Fruit fly (Drosophila melanogaster) whole organism, prepupa: Measurements from ENCODE around the gene CG33702.

ENCODE experiments used
- Blimp-1 ChIP-seq: fragments of 200-800 bp; sonication (Bioruptor generic); optimal IDR thresholded peaks from 3 replicates; lab custom pipeline; 2017; ENCODE audit warnings: missing biosample characterization, missing genetic modification characterization, mild to moderate bottlenecking, moderate library complexity, missing genetic modification reagents
- CG10631 ChIP-seq: fragments of 200-800 bp; sonication (Bioruptor generic); optimal IDR thresholded peaks from 2 replicates; lab custom pipeline; 2016; ENCODE audit warnings: missing biosample characterization, missing genetic modification characterization
- CG10669 ChIP-seq: fragments of 200-800 bp; sonication (Bioruptor generic); optimal IDR thresholded peaks from 3 replicates; lab custom pipeline; 2018; ENCODE audit warnings: missing biosample characterization, mild to moderate bottlenecking, missing genetic modification characterization, moderate library complexity
- CG11294 ChIP-seq: fragments of 200-800 bp; sonication (Bioruptor generic); IDR thresholded peaks from 2 replicates; pipeline ENCODE4 v1.3.6; 2022; ENCODE audit warnings: missing biosample characterization, missing genetic modification characterization
- CG15336 ChIP-seq: fragments of 200-800 bp; sonication (Bioruptor generic); IDR thresholded peaks from 2 replicates; pipeline ENCODE4 v1.3.6; 2022; ENCODE audit warnings: missing biosample characterization, missing genetic modification characterization
- CG1621 ChIP-seq: fragments of 200-800 bp; sonication (Bioruptor generic); optimal IDR thresholded peaks from 3 replicates; lab custom pipeline; 2018; ENCODE audit warnings: missing biosample characterization, mild to moderate bottlenecking, missing genetic modification characterization
- CG16779 ChIP-seq: fragments of 200-800 bp; sonication (Bioruptor generic); optimal IDR thresholded peaks from 3 replicates; lab custom pipeline; 2017; ENCODE audit warnings: missing biosample characterization, mild to moderate bottlenecking, missing genetic modification characterization
- CG32006 ChIP-seq: fragments of 200-800 bp; sonication (Bioruptor generic); optimal IDR thresholded peaks from 3 replicates; lab custom pipeline; 2017; ENCODE audit warnings: missing biosample characterization, mild to moderate bottlenecking, missing genetic modification characterization
- CG34406 ChIP-seq: fragments of 200-800 bp; sonication (Bioruptor generic); optimal IDR thresholded peaks from 3 replicates; lab custom pipeline; 2016; ENCODE audit warnings: missing biosample characterization, missing genetic modification characterization
- CG3919 ChIP-seq: fragments of 200-800 bp; sonication (Bioruptor generic); optimal IDR thresholded peaks from 3 replicates; lab custom pipeline; 2016; ENCODE audit warnings: missing biosample characterization, missing genetic modification characterization
- CG4318 ChIP-seq: fragments of 200-800 bp; sonication (Bioruptor generic); optimal IDR thresholded peaks from 3 replicates; lab custom pipeline; 2017; ENCODE audit warnings: missing biosample characterization, mild to moderate bottlenecking, missing genetic modification characterization
- CG6163 ChIP-seq: fragments of 200-800 bp; sonication (Bioruptor generic); IDR thresholded peaks from 3 replicates; pipeline ENCODE4 v1.3.6; 2022; ENCODE audit warnings: missing biosample characterization, missing genetic modification characterization
- CG6276 ChIP-seq: fragments of 200-800 bp; sonication (Bioruptor generic); optimal IDR thresholded peaks from 2 replicates; lab custom pipeline; 2017; ENCODE audit warnings: missing biosample characterization, mild to moderate bottlenecking, missing genetic modification characterization
- CG6792 ChIP-seq: fragments of 200-800 bp; sonication (Bioruptor generic); optimal IDR thresholded peaks from 3 replicates; lab custom pipeline; 2016; ENCODE audit warnings: missing biosample characterization, missing genetic modification characterization
- CG6808 ChIP-seq: fragments of 200-800 bp; sonication (Bioruptor generic); optimal IDR thresholded peaks from 3 replicates; lab custom pipeline; 2017; ENCODE audit warnings: missing biosample characterization, missing genetic modification characterization, mild to moderate bottlenecking, moderate library complexity, missing genetic modification reagents
- CG6854 ChIP-seq: fragments of 200-800 bp; sonication (Bioruptor generic); optimal IDR thresholded peaks from 2 replicates; lab custom pipeline; 2017; ENCODE audit warnings: missing biosample characterization, mild to moderate bottlenecking, missing genetic modification characterization
- CG8119 ChIP-seq: fragments of 200-800 bp; sonication (Bioruptor generic); IDR thresholded peaks from 3 replicates; pipeline ENCODE4 v1.3.6; 2022; ENCODE audit warnings: missing biosample characterization, missing genetic modification characterization
- CG8319 ChIP-seq: fragments of 200-800 bp; sonication (Bioruptor generic); optimal IDR thresholded peaks from 3 replicates; lab custom pipeline; 2016; ENCODE audit warnings: missing biosample characterization, missing genetic modification characterization
- CG8632 ChIP-seq: fragments of 200-800 bp; sonication (Bioruptor generic); optimal IDR thresholded peaks from 3 replicates; lab custom pipeline; 2016; ENCODE audit warnings: missing biosample characterization, missing genetic modification characterization
- CG9139 ChIP-seq: fragments of 200-800 bp; sonication (Bioruptor generic); optimal IDR thresholded peaks from 3 replicates; lab custom pipeline; 2017; ENCODE audit warnings: missing biosample characterization, mild to moderate bottlenecking, missing genetic modification characterization
- Eip75B ChIP-seq: fragments of 200-800 bp; sonication (Bioruptor generic); optimal IDR thresholded peaks from 3 replicates; lab custom pipeline; 2016; ENCODE audit warnings: missing biosample characterization, missing genetic modification characterization
- Ets21C ChIP-seq: fragments of 200-800 bp; sonication (Bioruptor generic); optimal IDR thresholded peaks from 3 replicates; lab custom pipeline; 2016; ENCODE audit warnings: missing biosample characterization, missing genetic modification characterization
- Ets96B ChIP-seq: fragments of 200-800 bp; optimal IDR thresholded peaks from 2 replicates; lab custom pipeline; 2019; ENCODE audit warnings: missing biosample characterization, mild to moderate bottlenecking, missing genetic modification characterization, moderate library complexity
- Gug ChIP-seq: fragments of 200-800 bp; sonication (Bioruptor generic); IDR thresholded peaks from 2 replicates; pipeline ENCODE4 v1.3.6; 2022; ENCODE audit warnings: missing biosample characterization, missing genetic modification characterization
- Hr38 ChIP-seq: sonication (Bioruptor generic); optimal IDR thresholded peaks from 2 replicates; lab custom pipeline; 2016; ENCODE audit warnings: missing biosample characterization, missing genetic modification characterization
- Hr39 ChIP-seq: fragments of 200-800 bp; sonication (Bioruptor generic); optimal IDR thresholded peaks from 2 replicates; lab custom pipeline; 2016; ENCODE audit warnings: missing biosample characterization, missing genetic modification characterization
- Hr4 ChIP-seq: fragments of 200-800 bp; sonication (Bioruptor generic); optimal IDR thresholded peaks from 3 replicates; lab custom pipeline; 2016; ENCODE audit warnings: missing biosample characterization, missing genetic modification characterization
- Lpt ChIP-seq: fragments of 200-800 bp; sonication (Bioruptor generic); optimal IDR thresholded peaks from 3 replicates; lab custom pipeline; 2016; ENCODE audit warnings: missing biosample characterization, missing genetic modification characterization
- Met ChIP-seq: fragments of 200-800 bp; sonication (Bioruptor generic); optimal IDR thresholded peaks from 3 replicates; lab custom pipeline; 2016; ENCODE audit warnings: missing biosample characterization, missing genetic modification characterization
- OdsH ChIP-seq: fragments of 200-800 bp; sonication (Bioruptor generic); optimal IDR thresholded peaks from 3 replicates; lab custom pipeline; 2016; ENCODE audit warnings: missing biosample characterization, missing genetic modification characterization
- Smox ChIP-seq: fragments of 200-800 bp; sonication (Bioruptor generic); optimal IDR thresholded peaks from 3 replicates; lab custom pipeline; 2016; ENCODE audit warnings: missing biosample characterization, missing genetic modification characterization
- Sox102F ChIP-seq: fragments of 200-800 bp; sonication (Bioruptor generic); optimal IDR thresholded peaks from 2 replicates; lab custom pipeline; 2016; ENCODE audit warnings: missing biosample characterization, mild to moderate bottlenecking, missing genetic modification characterization
- Sox15 ChIP-seq: fragments of 200-800 bp; sonication (Bioruptor generic); optimal IDR thresholded peaks from 3 replicates; lab custom pipeline; 2016; ENCODE audit warnings: missing biosample characterization, missing genetic modification characterization
- achi ChIP-seq: fragments of 200-800 bp; sonication (Bioruptor generic); optimal IDR thresholded peaks from 3 replicates; lab custom pipeline; 2016; ENCODE audit warnings: missing biosample characterization, missing genetic modification characterization
- acj6 ChIP-seq: fragments of 200-800 bp; sonication (Bioruptor generic); optimal IDR thresholded peaks from 3 replicates; lab custom pipeline; 2016; ENCODE audit warnings: missing biosample characterization, missing genetic modification characterization
- cyc ChIP-seq: fragments of 200-800 bp; sonication (Bioruptor generic); optimal IDR thresholded peaks from 3 replicates; lab custom pipeline; 2016; ENCODE audit warnings: missing biosample characterization, missing genetic modification characterization
- dac ChIP-seq: fragments of 200-800 bp; sonication (Bioruptor generic); optimal IDR thresholded peaks from 2 replicates; lab custom pipeline; 2017; ENCODE audit warnings: missing biosample characterization, mild to moderate bottlenecking, missing genetic modification characterization
- dsx ChIP-seq: fragments of 200-800 bp; optimal IDR thresholded peaks from 3 replicates; lab custom pipeline; 2019; ENCODE audit warnings: missing biosample characterization, mild to moderate bottlenecking, missing genetic modification characterization, moderate library complexity; ENCODE audit not compliant: poor library complexity, severe bottlenecking
- eg ChIP-seq: fragments of 200-800 bp; sonication (Bioruptor generic); IDR thresholded peaks from 3 replicates; pipeline ENCODE4 v1.3.6; 2022; ENCODE audit warnings: missing biosample characterization, missing genetic modification characterization
- esn ChIP-seq: fragments of 200-800 bp; sonication (Bioruptor generic); optimal IDR thresholded peaks from 2 replicates; lab custom pipeline; 2016; ENCODE audit warnings: missing biosample characterization, mild to moderate bottlenecking, missing genetic modification characterization, moderate library complexity
- fd59A ChIP-seq: fragments of 200-800 bp; sonication (Bioruptor generic); optimal IDR thresholded peaks from 2 replicates; lab custom pipeline; 2017; ENCODE audit warnings: missing biosample characterization, mild to moderate bottlenecking, missing genetic modification characterization, missing genetic modification reagents
- fd85E ChIP-seq: fragments of 200-800 bp; sonication (Bioruptor generic); optimal IDR thresholded peaks from 3 replicates; lab custom pipeline; 2016; ENCODE audit warnings: missing biosample characterization, missing genetic modification characterization
- fkh ChIP-seq: fragments of 200-800 bp; sonication (Bioruptor generic); optimal IDR thresholded peaks from 3 replicates; lab custom pipeline; 2017; ENCODE audit warnings: missing biosample characterization, mild to moderate bottlenecking, missing genetic modification characterization, moderate library complexity
- lz ChIP-seq: fragments of 200-800 bp; sonication (Bioruptor generic); optimal IDR thresholded peaks from 3 replicates; lab custom pipeline; 2016; ENCODE audit warnings: missing biosample characterization, missing genetic modification characterization
- net ChIP-seq: fragments of 200-800 bp; sonication (Bioruptor generic); optimal IDR thresholded peaks from 3 replicates; lab custom pipeline; 2016; ENCODE audit warnings: missing biosample characterization, missing genetic modification characterization
- pdm3 ChIP-seq: fragments of 200-800 bp; sonication (Bioruptor generic); optimal IDR thresholded peaks from 3 replicates; lab custom pipeline; 2016; ENCODE audit warnings: missing biosample characterization, missing genetic modification characterization
- salr ChIP-seq, 2 experiments: fragments of 200-800 bp; sonication (Bioruptor generic); optimal IDR thresholded peaks; 3 replicates each; lab custom pipeline; 2016 to 2018; ENCODE audit warnings: missing biosample characterization in 2 of 2, missing genetic modification characterization in 2 of 2, mild to moderate bottlenecking in 1 of 2
- ss ChIP-seq, 2 experiments: fragments of 200-800 bp; sonication (Bioruptor generic); optimal IDR thresholded peaks; 2 replicates in 1 of 2; 3 replicates in 1 of 2; lab custom pipeline; 2017 to 2018; ENCODE audit warnings: mild to moderate bottlenecking in 2 of 2, missing biosample characterization in 2 of 2, missing genetic modification characterization in 2 of 2, moderate library complexity in 1 of 2
- svp ChIP-seq: fragments of 200-800 bp; sonication (Bioruptor generic); peaks from one replicate; lab custom pipeline; 2016; ENCODE audit warnings: missing biosample characterization, missing genetic modification characterization
- topi ChIP-seq: fragments of 200-800 bp; sonication (Bioruptor generic); optimal IDR thresholded peaks from 3 replicates; lab custom pipeline; 2016; ENCODE audit warnings: missing biosample characterization, missing genetic modification characterization
- vri ChIP-seq: fragments of 200-800 bp; sonication (Bioruptor generic); optimal IDR thresholded peaks from 3 replicates; lab custom pipeline; 2016; ENCODE audit warnings: missing biosample characterization, mild to moderate bottlenecking, missing genetic modification characterization

CG33702 gene

DNA sequence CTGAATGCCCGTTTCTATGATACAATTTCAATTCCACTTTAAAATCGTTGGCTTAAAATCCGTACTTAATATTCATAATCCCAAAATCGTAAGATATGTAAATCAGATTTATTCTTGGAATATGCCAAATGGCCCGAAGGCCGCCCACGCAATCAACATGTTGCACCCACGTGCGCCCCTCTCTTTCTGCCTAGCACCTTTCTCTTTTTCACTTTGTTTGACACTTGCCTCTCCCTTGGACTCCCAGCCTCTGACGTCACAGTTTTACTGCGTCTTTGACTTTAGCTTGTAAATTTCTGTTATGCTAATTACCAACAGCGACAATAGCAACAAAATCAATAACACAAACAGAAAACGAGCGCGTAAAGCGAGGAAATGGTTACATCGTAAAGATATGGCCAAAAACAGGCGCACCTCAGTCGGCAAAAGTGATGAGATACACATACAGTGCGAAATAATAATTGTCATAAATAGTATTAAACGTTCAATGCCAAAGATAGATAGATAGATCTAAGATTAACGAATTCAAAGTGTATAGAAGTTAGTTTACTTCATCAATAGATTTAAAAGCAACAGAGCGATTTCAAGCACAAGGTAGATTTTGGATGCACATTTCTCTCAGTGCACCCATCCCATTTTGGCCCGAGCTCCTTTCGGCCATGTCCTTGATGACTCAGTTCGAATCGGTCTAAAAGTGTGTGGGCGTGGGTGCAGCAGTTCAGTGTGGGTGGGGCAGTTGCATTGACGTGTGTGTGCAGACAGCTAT is 9.5 kb downstream of the CG33702 start:
- TF ChIP-seq CG8119 (GFP tag; lab: Robert Waterston, UW), result 0 out of 3 replicates have a peak, but pooled peaks have one; percentile 22
- peak; percentile 46 for TF ChIP-seq Lpt (GFP tag; lab: Kevin White, UChicago)
- TF ChIP-seq CG6163 (GFP tag; lab: Robert Waterston, UW), result no peak; the same call in 2 of the 3 replicates
- no peak for TF ChIP-seq Hr39 (GFP tag; lab: Kevin White, UChicago)
- TF ChIP-seq net, result peak; percentile 23
- TF ChIP-seq CG11294, result no peak
- TF ChIP-seq CG6854 (GFP tag; lab: Kevin White, UChicago), result no peak
- no peak for TF ChIP-seq Smox
- TF ChIP-seq acj6, result no peak
- TF ChIP-seq CG9139 (GFP tag; lab: Kevin White, UChicago), result no peak
- no peak for TF ChIP-seq fd59A (GFP tag; lab: Kevin White, UChicago)
- TF ChIP-seq cyc (GFP tag; lab: Kevin White, UChicago), result peak; percentile 26
- no peak for TF ChIP-seq dac (GFP tag; lab: Kevin White, UChicago)
- no peak for TF ChIP-seq CG34406
- TF ChIP-seq Ets96B (tag; lab: Kevin White, UChicago), result peak; percentile 43
- TF ChIP-seq Eip75B (GFP tag; lab: Kevin White, UChicago), result peak; percentile 4
- no peak for TF ChIP-seq CG1621
- peak; percentile 13 for TF ChIP-seq CG6808
- peak; percentile 6 for TF ChIP-seq dsx (GFP tag; lab: Kevin White, UChicago)
- TF ChIP-seq Met (GFP tag; lab: Kevin White, UChicago), result no peak
- TF ChIP-seq fkh (GFP tag; lab: Kevin White, UChicago), result peak; percentile 10
- no peak for TF ChIP-seq CG3919
- no peak for TF ChIP-seq lz (GFP tag; lab: Kevin White, UChicago)
- no peak for TF ChIP-seq CG16779
- TF ChIP-seq Blimp-1 (GFP tag; lab: Kevin White, UChicago), result no peak
- no peak for TF ChIP-seq salr (GFP tag; optimal IDR thresholded peaks at IDR 0.05; lab: Kevin White, UChicago)
- TF ChIP-seq esn (GFP tag; lab: Kevin White, UChicago), result no peak
- no peak for TF ChIP-seq vri (GFP tag; lab: Kevin White, UChicago)
- TF ChIP-seq topi (GFP tag; lab: Kevin White, UChicago), result peak; percentile 23
- TF ChIP-seq Sox102F (GFP tag; lab: Kevin White, UChicago), result no peak
- no peak for TF ChIP-seq CG15336 (GFP tag; lab: Robert Waterston, UW)
- peak; percentile 35 for TF ChIP-seq Hr4 (GFP tag; lab: Kevin White, UChicago)
- TF ChIP-seq CG8319 (GFP tag; lab: Kevin White, UChicago), result no peak
- TF ChIP-seq fd85E (GFP tag; lab: Kevin White, UChicago), result no peak
- TF ChIP-seq CG10669 (GFP tag; lab: Kevin White, UChicago), result peak; percentile 43
- TF ChIP-seq pdm3, result no peak
- TF ChIP-seq OdsH (GFP tag; lab: Kevin White, UChicago), result no peak
- 0 out of 3 replicates have a peak, but pooled peaks have one; percentile 39 for TF ChIP-seq eg (GFP tag; lab: Robert Waterston, UW)
- TF ChIP-seq CG10631 (GFP tag; lab: Kevin White, UChicago), result no peak
- TF ChIP-seq svp (GFP tag; lab: Kevin White, UChicago), result peak; percentile 59
- TF ChIP-seq CG8632 (GFP tag; lab: Kevin White, UChicago), result no peak
- peak; percentile 23 for TF ChIP-seq CG6276
- no peak for TF ChIP-seq Ets21C (GFP tag; lab: Kevin White, UChicago)
- no peak for TF ChIP-seq Hr38
- no peak for TF ChIP-seq ss (GFP tag; optimal IDR thresholded peaks at IDR 0.05; lab: Kevin White, UChicago)
- no peak for TF ChIP-seq CG32006 (GFP tag; lab: Kevin White, UChicago)
- 0 out of 2 replicates have a peak, but pooled peaks have one; percentile 49 for TF ChIP-seq Gug (GFP tag; lab: Robert Waterston, UW)
- TF ChIP-seq achi, result no peak
- TF ChIP-seq CG6792 (GFP tag; lab: Kevin White, UChicago), result no peak
- TF ChIP-seq CG4318 (GFP tag; lab: Kevin White, UChicago), result no peak
- TF ChIP-seq Sox15 (GFP tag; lab: Kevin White, UChicago), result no peak
